Fruit fly (Drosophila melanogaster) whole organism, pupa: ENCODE results near the gene jvl.

Source experiments
- CG10348 ChIP-seq: fragments of 200-800 bp; sonication (Bioruptor generic); IDR thresholded peaks from 2 replicates; pipeline ENCODE4 v1.3.6; 2022; ENCODE audit warnings: missing biosample characterization, missing genetic modification characterization
- CG12605 ChIP-seq: fragments of 200-800 bp; sonication (Bioruptor generic); IDR thresholded peaks from 2 replicates; pipeline ENCODE4 v1.3.6; 2022; ENCODE audit warnings: missing biosample characterization, missing genetic modification characterization
- CG13204 ChIP-seq: fragments of 200-800 bp; sonication (Bioruptor generic); optimal IDR thresholded peaks from 2 replicates; lab custom pipeline; 2018; ENCODE audit warnings: missing biosample characterization, mild to moderate bottlenecking, missing genetic modification characterization, moderate library complexity
- CG14655 ChIP-seq: fragments of 200-800 bp; sonication (Bioruptor generic); optimal IDR thresholded peaks from 3 replicates; lab custom pipeline; 2017; ENCODE audit warnings: mild to moderate bottlenecking, missing biosample characterization, missing genetic modification reagents, missing genetic modification characterization
- CG15710 ChIP-seq: fragments of 200-800 bp; sonication (Bioruptor generic); optimal IDR thresholded peaks from 2 replicates; lab custom pipeline; 2018; ENCODE audit warnings: missing biosample characterization, mild to moderate bottlenecking, missing genetic modification characterization, moderate library complexity
- CG17806 ChIP-seq: fragments of 200-800 bp; sonication (Bioruptor generic); optimal IDR thresholded peaks from 2 replicates; lab custom pipeline; 2018; ENCODE audit warnings: missing biosample characterization, mild to moderate bottlenecking, missing genetic modification characterization, moderate library complexity
- CG32121 ChIP-seq: fragments of 200-800 bp; sonication (Bioruptor generic); IDR thresholded peaks from 2 replicates; pipeline ENCODE4 v1.3.6; 2022; ENCODE audit warnings: missing biosample characterization, missing genetic modification characterization
- CG34367 ChIP-seq: fragments of 200-800 bp; sonication (Bioruptor generic); optimal IDR thresholded peaks from 2 replicates; lab custom pipeline; 2018; ENCODE audit warnings: missing biosample characterization, mild to moderate bottlenecking, missing genetic modification characterization
- CG4496 ChIP-seq: fragments of 200-800 bp; sonication (Bioruptor generic); IDR thresholded peaks from 3 replicates; pipeline ENCODE4 v1.3.6; 2022; ENCODE audit warnings: missing biosample characterization, missing genetic modification characterization
- CG8159 ChIP-seq: fragments of 200-800 bp; sonication (Bioruptor generic); optimal IDR thresholded peaks from 3 replicates; lab custom pipeline; 2018; ENCODE audit warnings: missing biosample characterization, mild to moderate bottlenecking, missing genetic modification characterization, moderate library complexity
- CG8301 ChIP-seq: fragments of 200-800 bp; sonication (Bioruptor generic); optimal IDR thresholded peaks from 2 replicates; lab custom pipeline; 2018; ENCODE audit warnings: missing biosample characterization, mild to moderate bottlenecking, missing genetic modification characterization
- CG9948 ChIP-seq: fragments of 200-800 bp; sonication (Bioruptor generic); optimal IDR thresholded peaks from 2 replicates; lab custom pipeline; 2018; ENCODE audit warnings: missing biosample characterization, mild to moderate bottlenecking, missing genetic modification characterization, moderate library complexity
- D1 ChIP-seq: fragments of 200-800 bp; sonication (Bioruptor generic); optimal IDR thresholded peaks from 2 replicates; lab custom pipeline; 2018; ENCODE audit warnings: missing biosample characterization, mild to moderate bottlenecking, missing genetic modification characterization, moderate library complexity
- EcR ChIP-seq: fragments of 200-800 bp; sonication (Bioruptor generic); optimal IDR thresholded peaks from 3 replicates; lab custom pipeline; 2019; ENCODE audit warnings: missing biosample characterization, missing genetic modification characterization, mild to moderate bottlenecking, moderate library complexity, missing genetic modification reagents
- Ets98B ChIP-seq: fragments of 200-800 bp; sonication (Bioruptor generic); IDR thresholded peaks from 2 replicates; pipeline ENCODE4 v1.3.6; 2022; ENCODE audit warnings: missing biosample characterization, missing genetic modification characterization
- Pif1A ChIP-seq: fragments of 200-800 bp; sonication (Bioruptor generic); optimal IDR thresholded peaks from 3 replicates; lab custom pipeline; 2016; ENCODE audit warnings: missing biosample characterization, missing genetic modification characterization
- Pif1B ChIP-seq: fragments of 200-800 bp; sonication (Bioruptor generic); optimal IDR thresholded peaks from 3 replicates; lab custom pipeline; 2016; ENCODE audit warnings: missing biosample characterization, missing genetic modification characterization
- Snoo ChIP-seq: fragments of 200-800 bp; sonication (Bioruptor generic); optimal IDR thresholded peaks from 3 replicates; lab custom pipeline; 2017; ENCODE audit warnings: missing biosample characterization, mild to moderate bottlenecking, missing genetic modification characterization, inconsistent platforms
- fd96Ca ChIP-seq: fragments of 200-800 bp; sonication (Bioruptor generic); IDR thresholded peaks from 3 replicates; pipeline ENCODE4 v1.3.6; 2022; ENCODE audit warnings: missing biosample characterization, missing genetic modification characterization
- gl ChIP-seq: fragments of 200-800 bp; sonication (Bioruptor generic); optimal IDR thresholded peaks from 2 replicates; lab custom pipeline; 2018; ENCODE audit warnings: missing biosample characterization, mild to moderate bottlenecking, missing genetic modification characterization
- rn ChIP-seq: fragments of 200-800 bp; sonication (Bioruptor generic); IDR thresholded peaks from 2 replicates; pipeline ENCODE4 v1.3.6; 2022; ENCODE audit warnings: missing biosample characterization, missing genetic modification characterization

Gene jvl

dm6 chr3R:14724501-14724859, 16.9 kb upstream of the jvl start:
- TF ChIP-seq D1 (tag; lab: Kevin White, UChicago) (no peak), CG9948 (no peak), CG13204 (GFP tag; lab: Kevin White, UChicago) (no peak), rn (GFP tag; lab: Robert Waterston, UW) (no peak), Ets98B (GFP tag; lab: Robert Waterston, UW) (no peak), Pif1A (GFP tag; lab: Kevin White, UChicago) (no peak)

DNA sequence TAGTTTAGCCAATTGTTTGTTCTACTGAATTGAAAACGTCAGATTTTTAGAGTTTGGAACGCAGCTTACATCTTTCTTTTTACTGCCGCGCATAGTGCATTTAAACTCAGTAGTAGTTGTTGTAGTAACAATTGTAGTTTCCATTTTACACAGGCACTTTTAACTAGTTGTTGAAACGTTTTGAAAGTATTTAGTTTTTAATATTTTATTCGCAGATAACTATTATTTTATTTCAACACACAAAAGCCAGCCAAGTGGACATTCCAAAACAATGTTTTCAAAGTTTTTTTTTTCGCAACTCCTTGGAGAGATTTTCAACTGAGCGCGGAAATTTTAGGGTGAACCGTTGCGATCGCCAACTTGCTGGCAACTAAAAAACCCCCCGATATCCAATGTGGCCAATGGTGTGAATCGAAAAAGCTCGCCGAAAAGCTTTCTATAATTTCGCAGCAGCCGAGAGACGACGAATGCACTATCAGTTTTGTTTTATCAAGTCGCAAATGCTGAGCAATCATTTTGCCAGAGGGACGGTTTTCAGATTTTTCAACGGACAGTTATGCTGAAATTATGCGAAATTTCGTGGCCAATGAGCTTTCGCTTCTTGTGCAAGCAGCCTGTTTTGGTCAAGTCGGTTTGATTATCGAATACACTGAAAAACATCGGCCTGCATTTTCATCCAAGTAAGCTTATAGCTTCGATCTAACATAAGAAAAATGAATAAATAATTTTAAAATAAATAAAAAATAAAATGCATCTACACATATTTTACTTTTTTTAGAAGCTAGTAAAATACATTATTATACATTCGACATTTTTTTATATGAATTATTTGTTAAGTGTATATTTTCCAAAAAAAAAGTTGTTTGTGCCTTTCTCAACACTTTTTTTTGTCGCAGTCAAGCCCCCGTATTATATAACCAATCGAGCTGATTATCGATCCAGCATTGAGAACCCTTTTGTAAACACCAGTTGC, 12.4 kb upstream of the jvl start:
- peak; percentile 43 for TF ChIP-seq CG8301 (tag; lab: Kevin White, UChicago)
- TF ChIP-seq CG10348 (GFP tag; lab: Robert Waterston, UW) = no peak
- peak; percentile 67; the same call in 2 of the 3 replicates for TF ChIP-seq CG4496 (GFP tag; lab: Robert Waterston, UW)
- peak; percentile 22 for TF ChIP-seq CG9948
- no peak for TF ChIP-seq Pif1A (GFP tag; lab: Kevin White, UChicago)
- no peak for TF ChIP-seq EcR
- TF ChIP-seq fd96Ca (GFP tag; lab: Robert Waterston, UW) = no peak; the same call in 2 of the 3 replicates
- TF ChIP-seq CG34367 = peak; percentile 34
- TF ChIP-seq CG14655 (GFP tag; lab: Kevin White, UChicago) = peak; percentile 17
- peak; percentile 61 for TF ChIP-seq Ets98B (GFP tag; lab: Robert Waterston, UW)
- TF ChIP-seq D1 (tag; lab: Kevin White, UChicago) = no peak
- peak; percentile 64 for TF ChIP-seq CG8159 (tag; lab: Kevin White, UChicago)
- TF ChIP-seq CG12605 (GFP tag; lab: Robert Waterston, UW) = peak; percentile 46; the same call in 1 of the 2 replicates
- TF ChIP-seq rn (GFP tag; lab: Robert Waterston, UW) = peak; percentile 34; the same call in 1 of the 2 replicates
- peak; percentile 72 for TF ChIP-seq CG32121 (GFP tag; lab: Robert Waterston, UW)
- peak; percentile 29 for TF ChIP-seq CG15710
- TF ChIP-seq CG17806 (tag; lab: Kevin White, UChicago) = peak; percentile 56
- no peak for TF ChIP-seq CG13204 (GFP tag; lab: Kevin White, UChicago)
- TF ChIP-seq Pif1B = peak; percentile 44
- peak; percentile 49 for TF ChIP-seq Snoo (tag; lab: Kevin White, UChicago)
- no peak for TF ChIP-seq gl (tag; lab: Kevin White, UChicago)

DNA sequence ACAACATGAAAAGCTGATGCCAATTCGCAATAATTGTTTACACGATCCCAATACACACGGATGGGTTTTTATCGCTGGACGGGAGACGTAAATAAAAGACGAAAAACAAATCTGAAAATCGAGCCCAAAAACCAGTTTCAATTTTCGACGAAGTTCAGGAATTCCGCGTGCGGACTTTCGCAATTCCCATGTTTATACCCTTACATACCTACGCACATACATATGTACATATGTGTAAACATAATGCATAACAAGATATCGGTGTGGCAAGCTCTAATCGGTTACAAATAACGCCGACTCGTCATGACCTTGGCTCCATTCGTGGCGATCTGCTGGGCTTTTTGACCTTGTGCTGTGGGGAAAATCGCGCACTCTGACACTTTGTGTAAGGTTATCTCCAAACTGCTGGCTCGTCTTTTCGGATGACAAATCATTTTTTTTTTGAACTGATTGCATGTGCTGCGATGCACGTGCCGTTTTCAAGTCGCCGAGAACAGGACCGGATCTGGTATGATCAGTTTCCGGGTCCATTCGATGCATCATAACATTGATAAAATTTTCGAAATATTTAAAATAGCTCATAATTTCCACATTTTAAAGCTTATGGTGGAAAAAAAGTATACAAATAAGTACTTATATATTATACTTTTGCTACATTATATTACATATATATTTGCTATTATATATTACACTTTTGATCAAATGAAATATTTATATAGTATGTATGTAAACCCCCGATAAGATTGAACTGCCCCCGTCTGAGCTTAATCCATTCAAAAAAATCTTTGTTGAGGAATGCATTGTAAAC, 11.5 kb upstream of the jvl start:
- TF ChIP-seq CG9948 (peak; percentile 33), CG13204 (GFP tag; lab: Kevin White, UChicago) (no peak), CG10348 (GFP tag; lab: Robert Waterston, UW) (no peak), CG8159 (tag; lab: Kevin White, UChicago) (peak; percentile 55), CG17806 (tag; lab: Kevin White, UChicago) (no peak), CG12605 (GFP tag; lab: Robert Waterston, UW) (no peak), Pif1B (peak; percentile 18), CG14655 (GFP tag; lab: Kevin White, UChicago) (peak; percentile 28), CG32121 (GFP tag; lab: Robert Waterston, UW) (no peak), CG4496 (GFP tag; lab: Robert Waterston, UW) (no peak), Snoo (tag; lab: Kevin White, UChicago) (peak; percentile 51), fd96Ca (GFP tag; lab: Robert Waterston, UW) (0 out of 3 replicates have a peak, but pooled peaks have one; percentile 35), CG34367 (no peak), EcR (peak; percentile 14), D1 (tag; lab: Kevin White, UChicago) (no peak)
- TF ChIP-seq, all 21 proteins: peak for 7

DNA sequence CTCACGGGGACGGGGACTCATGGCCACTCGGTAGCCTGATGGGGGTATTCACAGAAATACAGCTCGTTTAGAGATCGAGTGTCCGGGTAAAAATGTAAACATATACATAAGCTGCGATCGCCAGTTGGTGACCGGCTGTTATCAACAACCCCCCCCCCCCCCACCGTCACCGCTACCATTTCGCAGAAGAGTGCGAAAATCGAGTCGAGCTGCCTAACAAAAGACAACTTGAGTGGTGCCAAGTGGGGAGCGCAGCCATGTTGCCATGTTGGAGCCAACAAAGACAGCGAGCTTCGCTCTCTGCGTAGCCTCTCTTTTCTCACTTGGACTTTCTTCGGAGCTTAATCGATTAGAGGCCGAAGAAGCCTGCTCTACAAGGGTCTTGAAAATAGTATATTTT, 10.8 kb upstream of the jvl start:
- TF ChIP-seq CG17806 (tag; lab: Kevin White, UChicago) (no peak), CG9948 (no peak), CG34367 (no peak), Snoo (tag; lab: Kevin White, UChicago) (no peak), Pif1A (GFP tag; lab: Kevin White, UChicago) (no peak), CG13204 (GFP tag; lab: Kevin White, UChicago) (no peak), D1 (tag; lab: Kevin White, UChicago) (no peak), CG4496 (GFP tag; lab: Robert Waterston, UW) (peak; percentile 39; the same call in 2 of the 3 replicates), Pif1B (no peak), CG15710 (no peak), gl (tag; lab: Kevin White, UChicago) (no peak), Ets98B (GFP tag; lab: Robert Waterston, UW) (peak; percentile 50; the same call in 1 of the 2 replicates), CG12605 (GFP tag; lab: Robert Waterston, UW) (no peak), CG8301 (tag; lab: Kevin White, UChicago) (no peak), CG8159 (tag; lab: Kevin White, UChicago) (no peak), CG10348 (GFP tag; lab: Robert Waterston, UW) (no peak), CG32121 (GFP tag; lab: Robert Waterston, UW) (no peak), CG14655 (GFP tag; lab: Kevin White, UChicago) (no peak), EcR (peak; percentile 61), rn (GFP tag; lab: Robert Waterston, UW) (no peak), fd96Ca (GFP tag; lab: Robert Waterston, UW) (peak; percentile 38; the same call in 1 of the 3 replicates)
